Fruit fly (Drosophila melanogaster) whole organism, embryonic: ENCODE results near the gene LysRS.

ENCODE experiments used
- Blimp-1 ChIP-seq: fragments of 200-800 bp; sonication (Bioruptor generic); optimal IDR thresholded peaks from 3 replicates; lab custom pipeline; 2018; ENCODE audit warnings: missing biosample characterization, missing genetic modification characterization, mild to moderate bottlenecking, moderate library complexity, missing genetic modification reagents
- CG11696 ChIP-seq: fragments of 200-800 bp; sonication (Bioruptor generic); IDR thresholded peaks from 2 replicates; pipeline ENCODE4 v1.3.6; 2022; ENCODE audit warnings: missing biosample characterization, missing genetic modification characterization
- CG12104 ChIP-seq: fragments of 200-800 bp; sonication (Bioruptor generic); optimal IDR thresholded peaks from 3 replicates; lab custom pipeline; 2016; ENCODE audit warnings: missing biosample characterization, missing genetic modification characterization
- CG12299 ChIP-seq: fragments of 200-800 bp; sonication (Bioruptor generic); optimal IDR thresholded peaks from 2 replicates; lab custom pipeline; 2018; ENCODE audit warnings: missing biosample characterization, mild to moderate bottlenecking, missing genetic modification characterization
- CG1233 ChIP-seq: fragments of 200-800 bp; sonication (Bioruptor generic); optimal IDR thresholded peaks from 4 replicates; lab custom pipeline; 2018; ENCODE audit warnings: missing biosample characterization, mild to moderate bottlenecking, missing genetic modification characterization
- CG12942 ChIP-seq: fragments of 200-800 bp; sonication (Bioruptor generic); optimal IDR thresholded peaks from 3 replicates; lab custom pipeline; 2016; ENCODE audit warnings: missing biosample characterization, missing genetic modification characterization
- CG15269 ChIP-seq: fragments of 200-800 bp; sonication (Bioruptor generic); optimal IDR thresholded peaks from 2 replicates; lab custom pipeline; 2018; ENCODE audit warnings: missing biosample characterization, mild to moderate bottlenecking, missing genetic modification characterization, moderate library complexity
- CG1529 ChIP-seq: fragments of 200-800 bp; sonication (Bioruptor generic); optimal IDR thresholded peaks from 3 replicates; lab custom pipeline; 2018; ENCODE audit warnings: missing biosample characterization, missing genetic modification characterization
- CG17802 ChIP-seq: fragments of 200-800 bp; sonication (Bioruptor generic); optimal IDR thresholded peaks from 2 replicates; lab custom pipeline; 2018; ENCODE audit warnings: missing biosample characterization, mild to moderate bottlenecking, missing genetic modification characterization, moderate library complexity
- CG1792 ChIP-seq: fragments of 200-800 bp; sonication (Bioruptor generic); optimal IDR thresholded peaks from 2 replicates; lab custom pipeline; 2016; ENCODE audit warnings: missing biosample characterization, missing genetic modification characterization
- CG18011 ChIP-seq: fragments of 200-800 bp; sonication (Bioruptor generic); optimal IDR thresholded peaks from 2 replicates; lab custom pipeline; 2017; ENCODE audit warnings: missing biosample characterization, missing genetic modification characterization, mild to moderate bottlenecking, moderate library complexity, missing genotype
- CG18599 ChIP-seq: fragments of 200-800 bp; sonication (Bioruptor generic); optimal IDR thresholded peaks from 3 replicates; lab custom pipeline; 2017; ENCODE audit warnings: missing biosample characterization, missing genetic modification characterization, mild to moderate bottlenecking, moderate library complexity, missing genetic modification reagents
- CG18619 ChIP-seq: fragments of 200-800 bp; sonication (Bioruptor generic); optimal IDR thresholded peaks from 3 replicates; lab custom pipeline; 2017; ENCODE audit warnings: missing biosample characterization, mild to moderate bottlenecking, missing genetic modification characterization
- CG2712 ChIP-seq: fragments of 200-800 bp; optimal IDR thresholded peaks from 3 replicates; lab custom pipeline; 2019; ENCODE audit warnings: missing biosample characterization, mild to moderate bottlenecking, missing genetic modification characterization, moderate library complexity
- CG32532 ChIP-seq: fragments of 200-800 bp; sonication (Bioruptor generic); IDR thresholded peaks from 2 replicates; pipeline ENCODE4 v1.3.6; 2022; ENCODE audit warnings: missing biosample characterization, missing genetic modification characterization
- CG3407 ChIP-seq: fragments of 200-800 bp; sonication (Bioruptor generic); optimal IDR thresholded peaks from 2 replicates; lab custom pipeline; 2018; ENCODE audit warnings: missing biosample characterization, mild to moderate bottlenecking, missing genetic modification characterization
- CG3726 ChIP-seq: fragments of 200-800 bp; sonication (Bioruptor generic); IDR thresholded peaks from 3 replicates; pipeline ENCODE4, ENCODE4 v1.3.6; 2022; ENCODE audit warnings: missing biosample characterization, missing genetic modification characterization
- CG8944 ChIP-seq: fragments of 200-800 bp; sonication (Bioruptor generic); optimal IDR thresholded peaks from 3 replicates; lab custom pipeline; 2016; ENCODE audit warnings: missing biosample characterization, missing genetic modification characterization
- CG9817 ChIP-seq: fragments of 200-800 bp; sonication (Bioruptor generic); optimal IDR thresholded peaks from 2 replicates; lab custom pipeline; 2018; ENCODE audit warnings: missing biosample characterization, mild to moderate bottlenecking, missing genetic modification characterization, moderate library complexity
- Chrac-16 ChIP-seq: fragments of 200-800 bp; sonication (Bioruptor generic); optimal IDR thresholded peaks from 3 replicates; lab custom pipeline; 2016; ENCODE audit warnings: missing biosample characterization, missing genetic modification characterization
- D19A ChIP-seq: fragments of 200-800 bp; optimal IDR thresholded peaks from 3 replicates; lab custom pipeline; 2019; ENCODE audit warnings: missing biosample characterization, mild to moderate bottlenecking, missing genetic modification characterization, moderate library complexity
- Deaf1 ChIP-seq: fragments of 200-800 bp; optimal IDR thresholded peaks from 3 replicates; lab custom pipeline; 2019; ENCODE audit warnings: missing biosample characterization, mild to moderate bottlenecking, missing genetic modification characterization, moderate library complexity
- Dip3 ChIP-seq: fragments of 200-800 bp; sonication (Bioruptor generic); optimal IDR thresholded peaks from 3 replicates; lab custom pipeline; 2016; ENCODE audit warnings: missing biosample characterization, missing genetic modification characterization
- ERR ChIP-seq: fragments of 200-800 bp; sonication (Bioruptor generic); optimal IDR thresholded peaks from 2 replicates; lab custom pipeline; 2016; ENCODE audit warnings: missing biosample characterization, missing genetic modification characterization
- Eip74EF ChIP-seq, 2 experiments: fragments of 200-800 bp in 1 of 2; fragments of >200 bp in 1 of 2; sonication (Bioruptor generic) in 1 of 2; optimal IDR thresholded peaks; 2 replicates each; lab custom pipeline; 2017 to 2019; ENCODE audit warnings: missing biosample characterization in 2 of 2, missing genetic modification characterization in 2 of 2, mild to moderate bottlenecking in 1 of 2, moderate library complexity in 1 of 2
- Ets65A ChIP-seq: fragments of 200-800 bp; sonication (Bioruptor generic); peaks from one replicate; lab custom pipeline; 2016; ENCODE audit warnings: missing biosample characterization, missing genetic modification characterization
- HHEX ChIP-seq: fragments of 200-800 bp; sonication (Bioruptor generic); optimal IDR thresholded peaks from 3 replicates; lab custom pipeline; 2017; ENCODE audit warnings: missing biosample characterization, mild to moderate bottlenecking, missing genetic modification characterization, missing genetic modification reagents
- HmgZ ChIP-seq: fragments of 200-800 bp; sonication (Bioruptor generic); optimal IDR thresholded peaks from 2 replicates; lab custom pipeline; 2018; ENCODE audit warnings: missing biosample characterization, mild to moderate bottlenecking, missing genetic modification characterization
- Hmr ChIP-seq: fragments of 200-800 bp; sonication (Bioruptor generic); optimal IDR thresholded peaks from 3 replicates; lab custom pipeline; 2017; ENCODE audit warnings: mild to moderate bottlenecking, missing biosample characterization, missing genetic modification reagents, missing genetic modification characterization
- NfI ChIP-seq: fragments of 200-800 bp; sonication (Bioruptor generic); optimal IDR thresholded peaks from 3 replicates; lab custom pipeline; 2018; ENCODE audit warnings: missing biosample characterization, mild to moderate bottlenecking, missing genetic modification characterization, moderate library complexity
- Stat92E ChIP-seq, 3 experiments: fragments of >200 bp in 2 of 3; fragments of 200-800 bp in 1 of 3; sonication (Bioruptor generic) in 1 of 3; optimal IDR thresholded peaks; 2 replicates each; lab custom pipeline; 2017 to 2019; ENCODE audit warnings: missing biosample characterization in 3 of 3, missing genetic modification characterization in 3 of 3, mild to moderate bottlenecking in 1 of 3, moderate library complexity in 1 of 3
- az2 ChIP-seq: fragments of 200-800 bp; sonication (Bioruptor generic); optimal IDR thresholded peaks from 3 replicates; lab custom pipeline; 2016; ENCODE audit warnings: missing biosample characterization, missing genetic modification characterization
- bsh ChIP-seq, 2 experiments: fragments of 200-800 bp; sonication (Bioruptor generic); optimal IDR thresholded peaks; 2 replicates each; lab custom pipeline; 2017 to 2018; ENCODE audit warnings: mild to moderate bottlenecking in 2 of 2, missing biosample characterization in 2 of 2, missing genetic modification characterization in 2 of 2, moderate library complexity in 1 of 2
- chinmo ChIP-seq: fragments of 200-800 bp; sonication (Bioruptor generic); IDR thresholded peaks from 4 replicates; pipeline ENCODE4 v1.3.6; 2022; ENCODE audit warnings: missing biosample characterization, missing genetic modification characterization; ENCODE audit not compliant: partially characterized antibody
- chm ChIP-seq: fragments of 200-800 bp; sonication (Bioruptor generic); IDR thresholded peaks from 2 replicates; pipeline ENCODE4 v1.3.6; 2022; ENCODE audit warnings: missing biosample characterization, missing genetic modification characterization
- dmrt99B ChIP-seq: fragments of 200-800 bp; sonication (Bioruptor generic); optimal IDR thresholded peaks from 2 replicates; lab custom pipeline; 2018; ENCODE audit warnings: missing biosample characterization, mild to moderate bottlenecking, missing genetic modification characterization, moderate library complexity
- esg ChIP-seq: fragments of 200-800 bp; sonication (Bioruptor generic); conservative IDR thresholded peaks from 2 replicates; pipeline ENCODE4 v1.3.6; 2022; ENCODE audit warnings: missing biosample characterization, missing genetic modification characterization
- ftz-f1 ChIP-seq: fragments of 200-800 bp; sonication (Bioruptor generic); optimal IDR thresholded peaks from 2 replicates; lab custom pipeline; 2016; ENCODE audit warnings: missing biosample characterization, missing genetic modification characterization
- gsb-n ChIP-seq: fragments of 200-800 bp; sonication (Bioruptor generic); optimal IDR thresholded peaks from 3 replicates; lab custom pipeline; 2018; ENCODE audit warnings: missing biosample characterization, mild to moderate bottlenecking, missing genetic modification characterization
- lilli ChIP-seq: fragments of 200-800 bp; sonication (Bioruptor generic); optimal IDR thresholded peaks from 3 replicates; lab custom pipeline; 2016; ENCODE audit warnings: missing biosample characterization, missing genetic modification characterization
- nerfin-2 ChIP-seq: fragments of 200-800 bp; sonication (Bioruptor generic); IDR thresholded peaks from 2 replicates; pipeline ENCODE4 v1.3.6; 2022; ENCODE audit warnings: missing biosample characterization, missing genetic modification characterization; ENCODE audit not compliant: partially characterized antibody
- p53 ChIP-seq: fragments of 200-800 bp; sonication (Bioruptor generic); optimal IDR thresholded peaks from 2 replicates; lab custom pipeline; 2016; ENCODE audit warnings: missing biosample characterization, missing genetic modification characterization
- row ChIP-seq: fragments of 200-800 bp; sonication (Bioruptor generic); IDR thresholded peaks from 3 replicates; pipeline ENCODE4 v1.3.6; 2022; ENCODE audit warnings: missing biosample characterization, missing genetic modification characterization
- salm ChIP-seq: fragments of 200-800 bp; sonication (Bioruptor generic); optimal IDR thresholded peaks from 2 replicates; lab custom pipeline; 2018; ENCODE audit warnings: missing biosample characterization, mild to moderate bottlenecking, missing genetic modification characterization
- sens ChIP-seq: fragments of 200-800 bp; sonication (Bioruptor generic); peaks from one replicate; lab custom pipeline; 2016; ENCODE audit warnings: missing biosample characterization, missing genetic modification characterization
- stwl ChIP-seq: fragments of 200-800 bp; sonication (Bioruptor generic); optimal IDR thresholded peaks from 3 replicates; lab custom pipeline; 2018; ENCODE audit warnings: missing biosample characterization, mild to moderate bottlenecking, missing genetic modification characterization, moderate library complexity
- tap ChIP-seq: fragments of 200-800 bp; optimal IDR thresholded peaks from 3 replicates; lab custom pipeline; 2019; ENCODE audit warnings: missing biosample characterization, mild to moderate bottlenecking, missing genetic modification characterization, moderate library complexity
- tgo ChIP-seq: fragments of 200-800 bp; sonication (Bioruptor generic); IDR thresholded peaks from 3 replicates; pipeline ENCODE4 v1.3.6; 2022; ENCODE audit warnings: missing biosample characterization, missing genetic modification characterization
- vvl ChIP-seq: fragments of 200-800 bp; sonication (Bioruptor generic); IDR thresholded peaks from 2 replicates; pipeline ENCODE4 v1.3.6; 2022; ENCODE audit warnings: missing biosample characterization, missing genetic modification characterization
- zfh2 ChIP-seq: fragments of 200-800 bp; sonication (Bioruptor generic); optimal IDR thresholded peaks from 2 replicates; lab custom pipeline; 2016; ENCODE audit warnings: missing biosample characterization, missing genetic modification characterization

Gene LysRS

dm6 chrX:9589928-9590327 lies 18.8 kb downstream of the LysRS start (continued):
- TF ChIP-seq stwl (tag; lab: Kevin White, UChicago) (no peak), row (GFP tag; lab: Robert Waterston, UW) (peak; percentile 74), Stat92E (GFP tag; optimal IDR thresholded peaks at IDR 0.05; lab: Kevin White, UChicago) (no peak), chm (GFP tag; lab: Robert Waterston, UW) (no peak), CG3726 (GFP tag; lab: Robert Waterston, UW) (no peak), CG32532 (0 out of 2 replicates have a peak, but pooled peaks have one; percentile 33), tap (tag; lab: Kevin White, UChicago) (peak; percentile 54), p53 (no peak), CG11696 (GFP tag; lab: Robert Waterston, UW) (no peak), CG18011 (GFP tag; lab: Kevin White, UChicago) (no peak), tgo (GFP tag; lab: Robert Waterston, UW) (peak; percentile 20; the same call in 1 of the 3 replicates), Dip3 (peak; percentile 22), CG1233 (peak; percentile 40), CG9817 (tag; lab: Kevin White, UChicago) (peak; percentile 49), CG8944 (GFP tag; lab: Kevin White, UChicago) (no peak), CG1792 (GFP tag; lab: Kevin White, UChicago) (no peak), dmrt99B (tag; lab: Kevin White, UChicago) (peak; percentile 72), zfh2 (GFP tag; lab: Kevin White, UChicago) (peak; percentile 20), HHEX (GFP tag; lab: Kevin White, UChicago) (peak; percentile 45), salm (no peak), NfI (GFP tag; lab: Kevin White, UChicago) (peak; percentile 34), esg (GFP tag; lab: Robert Waterston, UW) (peak; percentile 29; the same call in 1 of the 2 replicates), Blimp-1 (GFP tag; lab: Kevin White, UChicago) (peak; percentile 43), gsb-n (no peak), CG18619 (GFP tag; lab: Kevin White, UChicago) (peak; percentile 47), Ets65A (GFP tag; lab: Kevin White, UChicago) (peak; percentile 90), CG17802 (tag; lab: Kevin White, UChicago) (no peak), CG2712 (tag; lab: Kevin White, UChicago) (peak; percentile 58), Eip74EF (GFP tag; optimal IDR thresholded peaks at IDR 0.05; lab: Kevin White, UChicago) (peak in 1 of 2 experiments; percentile 45), D19A (tag; lab: Kevin White, UChicago) (peak; percentile 84), lilli (peak; percentile 53), CG15269 (tag; lab: Kevin White, UChicago) (peak; percentile 72), sens (GFP tag; lab: Kevin White, UChicago) (peak; percentile 43), CG1529 (no peak), CG12942 (GFP tag; lab: Kevin White, UChicago) (no peak), bsh (GFP tag; optimal IDR thresholded peaks at IDR 0.05; lab: Kevin White, UChicago) (peak in 1 of 2 experiments; percentile 48), CG12104 (GFP tag; lab: Kevin White, UChicago) (peak; percentile 13), nerfin-2 (no peak), ERR (GFP tag; lab: Kevin White, UChicago) (no peak), az2 (GFP tag; lab: Kevin White, UChicago) (peak; percentile 36), HmgZ (tag; lab: Kevin White, UChicago) (peak; percentile 10), vvl (peak; percentile 44; the same call in 1 of the 2 replicates), ftz-f1 (GFP tag; lab: Kevin White, UChicago) (no peak), CG3407 (GFP tag; lab: Kevin White, UChicago) (no peak), Chrac-16 (GFP tag; lab: Kevin White, UChicago) (no peak), CG12299 (tag; lab: Kevin White, UChicago) (peak; percentile 28), CG18599 (GFP tag; lab: Kevin White, UChicago) (peak; percentile 69), chinmo (GFP tag; lab: Robert Waterston, UW) (no peak), Deaf1 (tag; lab: Kevin White, UChicago) (peak; percentile 3), Hmr (GFP tag; lab: Kevin White, UChicago) (peak; percentile 30)
